Worm (Caenorhabditis elegans): ENCODE data around the gene B0454.26.

Gene B0454.26

ce11 chrII:3038453-3038909, at the start of gene B0454.26, which contains the start of gene B0454.5:
Gene B0454.26, minus strand, starts transcription at chrII:3038553.
Gene B0454.5, plus strand, starts transcription at chrII:3038859.
- no peak for TF ChIP-seq C08G9.2 (tag; optimal IDR thresholded peaks at IDR 0.05)
- TF ChIP-seq dmd-4 (tag; optimal IDR thresholded peaks at IDR 0.05; ENCODE audit: borderline replicate concordance): no peak
- no peak for TF ChIP-seq ceh-24 (tag; optimal IDR thresholded peaks at IDR 0.05)
- TF ChIP-seq nfya-1 (tag; optimal IDR thresholded peaks at IDR 0.05): no peak
- TF ChIP-seq hlh-8 (tag; optimal IDR thresholded peaks at IDR 0.05): no peak
- TF ChIP-seq ceh-31 (tag; optimal IDR thresholded peaks at IDR 0.05): no peak
- no peak for TF ChIP-seq odd-2 (tag; optimal IDR thresholded peaks at IDR 0.05)
- no peak for TF ChIP-seq ceh-6 (GFP tag; optimal IDR thresholded peaks at IDR 0.05)
- TF ChIP-seq rnt-1 (tag; optimal IDR thresholded peaks at IDR 0.05): no peak
- no peak for TF ChIP-seq F13H6.1 (tag; optimal IDR thresholded peaks at IDR 0.05)
- no peak for TF ChIP-seq ref-2 (tag; optimal IDR thresholded peaks at IDR 0.05)
- no peak for TF ChIP-seq ttx-3 (tag; optimal IDR thresholded peaks at IDR 0.05)
- no peak for TF ChIP-seq dve-1 (tag; optimal IDR thresholded peaks at IDR 0.05)
- no peak for TF ChIP-seq elt-2 (tag; optimal IDR thresholded peaks at IDR 0.05)
- TF ChIP-seq C38D4.7 (GFP tag; optimal IDR thresholded peaks at IDR 0.05): no peak
- TF ChIP-seq ceh-22 (tag; optimal IDR thresholded peaks at IDR 0.05): no peak
- no peak for TF ChIP-seq nhr-11 (tag; optimal IDR thresholded peaks at IDR 0.05)
- no peak for TF ChIP-seq che-1 (tag; optimal IDR thresholded peaks at IDR 0.05)
- TF ChIP-seq sdc-2 (tag; optimal IDR thresholded peaks at IDR 0.05): no peak

- TF ChIP-seq F13H6.1 (tag; optimal IDR thresholded peaks at IDR 0.05): no peak
- no peak for TF ChIP-seq dve-1 (tag; optimal IDR thresholded peaks at IDR 0.05)
- TF ChIP-seq ceh-30 (tag; optimal IDR thresholded peaks at IDR 0.05): no peak
- TF ChIP-seq pha-4 (tag; optimal IDR thresholded peaks at IDR 0.05): no peak
- no peak for TF ChIP-seq sdc-2 (tag; optimal IDR thresholded peaks at IDR 0.05)
- no peak for TF ChIP-seq ceh-6 (GFP tag; optimal IDR thresholded peaks at IDR 0.05)
- no peak for TF ChIP-seq K09A11.1 (tag; optimal IDR thresholded peaks at IDR 0.05; ENCODE audit: insufficient read depth)
- TF ChIP-seq hlh-6 (tag; optimal IDR thresholded peaks at IDR 0.05): no peak
- no peak for TF ChIP-seq C38D4.7 (GFP tag; optimal IDR thresholded peaks at IDR 0.05)
- TF ChIP-seq Y22D7AL.16 (tag; optimal IDR thresholded peaks at IDR 0.05): no peak
- TF ChIP-seq ama-1 (optimal IDR thresholded peaks at IDR 0.05): no peak
- no peak for TF ChIP-seq dmd-4 (tag; optimal IDR thresholded peaks at IDR 0.05; ENCODE audit: borderline replicate concordance)
- no peak for TF ChIP-seq ttx-3 (tag; optimal IDR thresholded peaks at IDR 0.05)
- TF ChIP-seq npax-4 (tag; optimal IDR thresholded peaks at IDR 0.05): no peak
- TF ChIP-seq ceh-22 (tag; optimal IDR thresholded peaks at IDR 0.05): no peak
- no peak for TF ChIP-seq che-1 (tag; optimal IDR thresholded peaks at IDR 0.05)
- no peak for TF ChIP-seq sox-2 (GFP tag; IDR thresholded peaks at IDR 0.05)
- TF ChIP-seq unc-55 (GFP tag; optimal IDR thresholded peaks at IDR 0.05): no peak
- no peak for TF ChIP-seq ceh-31 (tag; optimal IDR thresholded peaks at IDR 0.05)
- TF ChIP-seq ceh-19 (GFP tag; optimal IDR thresholded peaks at IDR 0.05): no peak
These were observed 48.8 kb upstream of the B0454.26 start for ce11 chrII:3087134-3087533.

- no peak for TF ChIP-seq nfya-1 (tag; optimal IDR thresholded peaks at IDR 0.05)
- TF ChIP-seq lim-6 (tag; optimal IDR thresholded peaks at IDR 0.05): no peak
- no peak for TF ChIP-seq eyg-1 (tag; optimal IDR thresholded peaks at IDR 0.05)
- no peak for TF ChIP-seq sox-4 (tag; optimal IDR thresholded peaks at IDR 0.05)
- TF ChIP-seq gmeb-2 (tag; optimal IDR thresholded peaks at IDR 0.05): no peak
- TF ChIP-seq tbx-7 (tag; optimal IDR thresholded peaks at IDR 0.05): no peak
- no peak for TF ChIP-seq ttx-3 (tag; optimal IDR thresholded peaks at IDR 0.05)
- TF ChIP-seq unc-42 (tag; optimal IDR thresholded peaks at IDR 0.05): no peak
- no peak for TF ChIP-seq ceh-19 (GFP tag; optimal IDR thresholded peaks at IDR 0.05)
- no peak for TF ChIP-seq ref-2 (tag; optimal IDR thresholded peaks at IDR 0.05)
These were observed 40.1 kb upstream of the B0454.26 start, which contains the start of gene copb-1 for ce11 chrII:3078496-3078895. Gene copb-1, plus strand, starts transcription at chrII:3078796.

ce11 chrII:3076915-3077314, 38.6 kb upstream of the B0454.26 start, which contains the start of gene Y25C1A.8:
Gene Y25C1A.8, minus strand, starts transcription at chrII:3076959.
- TF ChIP-seq nhr-232 (tag; optimal IDR thresholded peaks at IDR 0.05): no peak
- no peak for TF ChIP-seq elt-4 (tag; optimal IDR thresholded peaks at IDR 0.05)
- no peak for TF ChIP-seq ahr-1 (tag; optimal IDR thresholded peaks at IDR 0.05)
- TF ChIP-seq ztf-16 (tag; optimal IDR thresholded peaks at IDR 0.05): no peak
- no peak for TF ChIP-seq pqm-1 (tag; optimal IDR thresholded peaks at IDR 0.05)
- TF ChIP-seq hlh-13 (GFP tag; optimal IDR thresholded peaks at IDR 0.05): no peak
- peak; percentile 94 for TF ChIP-seq nfya-1 (tag; optimal IDR thresholded peaks at IDR 0.05)
- peak; percentile 52; the same call in 1 of the 2 replicates for TF ChIP-seq unc-3 (GFP tag; conservative IDR thresholded peaks at IDR 0.05)
- peak; percentile 38 for TF ChIP-seq unc-3 (tag; optimal IDR thresholded peaks at IDR 0.05)
- TF ChIP-seq F13H6.1 (tag; optimal IDR thresholded peaks at IDR 0.05): no peak
- TF ChIP-seq ceh-30 (tag; optimal IDR thresholded peaks at IDR 0.05): no peak
- TF ChIP-seq ceh-9 (tag; optimal IDR thresholded peaks at IDR 0.05): no peak
- no peak for TF ChIP-seq lin-11 (tag; optimal IDR thresholded peaks at IDR 0.05)
- TF ChIP-seq ceh-45 (GFP tag; IDR thresholded peaks at IDR 0.05): no peak
- peak; percentile 35 for TF ChIP-seq C08G9.2 (tag; optimal IDR thresholded peaks at IDR 0.05)
- no peak for TF ChIP-seq zip-5 (tag; optimal IDR thresholded peaks at IDR 0.05)
- no peak for TF ChIP-seq Y22D7AL.16 (tag; optimal IDR thresholded peaks at IDR 0.05)
- no peak for TF ChIP-seq sdc-2 (tag; optimal IDR thresholded peaks at IDR 0.05)
